Fruit fly (Drosophila melanogaster) whole organism, embryonic: ENCODE measurements around the gene att-ORFB.

Experiments used
- B-H1 ChIP-seq: fragments of 200-800 bp; sonication (Bioruptor generic); IDR thresholded peaks from 3 replicates; pipeline ENCODE4 v1.3.6; 2022; ENCODE audit warnings: missing biosample characterization, missing genetic modification characterization
- Bdp1 ChIP-seq: fragments of 200-800 bp; sonication (Bioruptor generic); optimal IDR thresholded peaks from 3 replicates; lab custom pipeline; 2016; ENCODE audit warnings: missing biosample characterization, missing genetic modification characterization
- CG10147 ChIP-seq: fragments of 200-800 bp; sonication (Bioruptor generic); optimal IDR thresholded peaks from 2 replicates; lab custom pipeline; 2019; ENCODE audit warnings: missing biosample characterization, mild to moderate bottlenecking, missing genetic modification characterization, moderate library complexity
- CG10366 ChIP-seq: fragments of 200-800 bp; sonication (Bioruptor generic); IDR thresholded peaks from 2 replicates; pipeline ENCODE4 v1.3.6; 2022; ENCODE audit warnings: missing biosample characterization, missing genetic modification characterization
- CG11093 ChIP-seq: fragments of 200-800 bp; sonication (Bioruptor generic); IDR thresholded peaks from 3 replicates; pipeline ENCODE4 v1.3.6; 2022; ENCODE audit warnings: missing biosample characterization, missing genetic modification characterization
- CG12219 ChIP-seq: fragments of 200-800 bp; sonication (Bioruptor generic); optimal IDR thresholded peaks from 3 replicates; lab custom pipeline; 2018; ENCODE audit warnings: missing biosample characterization, mild to moderate bottlenecking, missing genetic modification characterization
- CG12659 ChIP-seq: fragments of 200-800 bp; sonication (Bioruptor generic); optimal IDR thresholded peaks from 3 replicates; lab custom pipeline; 2017; ENCODE audit warnings: mild to moderate bottlenecking, missing biosample characterization, missing genetic modification reagents, missing genetic modification characterization
- CG13624 ChIP-seq: fragments of 200-800 bp; sonication (Bioruptor generic); optimal IDR thresholded peaks from 2 replicates; lab custom pipeline; 2016; ENCODE audit warnings: missing biosample characterization, missing genetic modification characterization
- CG13775 ChIP-seq: fragments of 200-800 bp; sonication (Bioruptor generic); optimal IDR thresholded peaks from 3 replicates; lab custom pipeline; 2017; ENCODE audit warnings: missing biosample characterization, mild to moderate bottlenecking, missing genetic modification characterization
- CG14441 ChIP-seq: fragments of 200-800 bp; sonication (Bioruptor generic); IDR thresholded peaks from 2 replicates; pipeline ENCODE4 v1.3.6; 2022; ENCODE audit warnings: missing biosample characterization, missing genetic modification characterization
- CG15479 ChIP-seq: fragments of 200-800 bp; sonication (Bioruptor generic); optimal IDR thresholded peaks from 3 replicates; lab custom pipeline; 2019; ENCODE audit warnings: missing biosample characterization, mild to moderate bottlenecking, missing genetic modification characterization, moderate library complexity
- CG16863 ChIP-seq: fragments of 200-800 bp; sonication (Bioruptor generic); optimal IDR thresholded peaks from 3 replicates; lab custom pipeline; 2016; ENCODE audit warnings: missing biosample characterization, missing genetic modification characterization
- CG2116 ChIP-seq: fragments of 200-800 bp; sonication (Bioruptor generic); optimal IDR thresholded peaks from 3 replicates; lab custom pipeline; 2018; ENCODE audit warnings: missing biosample characterization, mild to moderate bottlenecking, missing genetic modification characterization
- CG31388 ChIP-seq: fragments of 200-800 bp; sonication (Bioruptor generic); optimal IDR thresholded peaks from 2 replicates; lab custom pipeline; 2016; ENCODE audit warnings: missing biosample characterization, missing genetic modification characterization
- CG32532 ChIP-seq: fragments of 200-800 bp; sonication (Bioruptor generic); IDR thresholded peaks from 2 replicates; pipeline ENCODE4 v1.3.6; 2022; ENCODE audit warnings: missing biosample characterization, missing genetic modification characterization
- CG3838 ChIP-seq: fragments of 200-800 bp; sonication (Bioruptor generic); optimal IDR thresholded peaks from 3 replicates; lab custom pipeline; 2016; ENCODE audit warnings: missing biosample characterization, missing genetic modification characterization
- CG6854 ChIP-seq: fragments of 200-800 bp; sonication (Bioruptor generic); optimal IDR thresholded peaks from 3 replicates; lab custom pipeline; 2017; ENCODE audit warnings: missing biosample characterization, mild to moderate bottlenecking, missing genetic modification characterization
- CG7372 ChIP-seq: fragments of 200-800 bp; sonication (Bioruptor generic); IDR thresholded peaks from 2 replicates; pipeline ENCODE4 v1.3.6; 2022; ENCODE audit warnings: missing biosample characterization, missing genetic modification characterization
- CG7786 ChIP-seq: fragments of 200-800 bp; sonication (Bioruptor generic); optimal IDR thresholded peaks from 2 replicates; lab custom pipeline; 2016; ENCODE audit warnings: missing biosample characterization, missing genetic modification characterization
- CG7928 ChIP-seq: fragments of 200-800 bp; sonication (Bioruptor generic); optimal IDR thresholded peaks from 2 replicates; lab custom pipeline; 2017; ENCODE audit warnings: missing biosample characterization, mild to moderate bottlenecking, missing genetic modification characterization
- CG9797 ChIP-seq: fragments of 200-800 bp; sonication (Bioruptor generic); optimal IDR thresholded peaks from 3 replicates; lab custom pipeline; 2018; ENCODE audit warnings: missing biosample characterization, mild to moderate bottlenecking, missing genetic modification characterization
- Hmx ChIP-seq: fragments of 200-800 bp; sonication (Bioruptor generic); optimal IDR thresholded peaks from 2 replicates; lab custom pipeline; 2016; ENCODE audit warnings: missing biosample characterization, missing genetic modification characterization
- Hr3 ChIP-seq: fragments of 200-800 bp; sonication (Bioruptor generic); optimal IDR thresholded peaks from 3 replicates; lab custom pipeline; 2016; ENCODE audit warnings: missing biosample characterization, missing genetic modification characterization
- MTF-1 ChIP-seq: fragments of 200-800 bp; sonication (Bioruptor generic); optimal IDR thresholded peaks from 2 replicates; lab custom pipeline; 2018; ENCODE audit warnings: missing biosample characterization, mild to moderate bottlenecking, missing genetic modification characterization, borderline replicate concordance
- Meics ChIP-seq: fragments of 200-800 bp; sonication (Bioruptor generic); optimal IDR thresholded peaks from 2 replicates; lab custom pipeline; 2017; ENCODE audit warnings: missing biosample characterization, mild to moderate bottlenecking, missing genetic modification characterization
- NFAT ChIP-seq: fragments of 200-800 bp; sonication (Bioruptor generic); IDR thresholded peaks from 2 replicates; pipeline ENCODE4 v1.3.6; 2022; ENCODE audit warnings: missing biosample characterization, missing genetic modification characterization
- Neu2 ChIP-seq: fragments of 200-800 bp; sonication (Bioruptor generic); optimal IDR thresholded peaks from 3 replicates; lab custom pipeline; 2016; ENCODE audit warnings: missing biosample characterization, missing genetic modification characterization, borderline replicate concordance
- Ptx1 ChIP-seq: fragments of 200-800 bp; sonication (Bioruptor generic); IDR thresholded peaks from 2 replicates; pipeline ENCODE4 v1.3.6; 2022; ENCODE audit warnings: missing biosample characterization, missing genetic modification characterization
- Sox102F ChIP-seq: fragments of 200-800 bp; sonication (Bioruptor generic); optimal IDR thresholded peaks from 2 replicates; lab custom pipeline; 2018; ENCODE audit warnings: missing biosample characterization, mild to moderate bottlenecking, missing genetic modification characterization, moderate library complexity
- Spps ChIP-seq: fragments of 200-800 bp; sonication (Bioruptor generic); optimal IDR thresholded peaks from 2 replicates; lab custom pipeline; 2018; ENCODE audit warnings: missing biosample characterization, mild to moderate bottlenecking, missing genetic modification characterization
- Sry-δ ChIP-seq: fragments of 200-800 bp; sonication (Bioruptor generic); optimal IDR thresholded peaks from 2 replicates; lab custom pipeline; 2016; ENCODE audit warnings: missing biosample characterization, missing genetic modification characterization
- Stat92E ChIP-seq, 3 experiments: fragments of >200 bp in 2 of 3; fragments of 200-800 bp in 1 of 3; sonication (Bioruptor generic) in 1 of 3; optimal IDR thresholded peaks; 2 replicates each; lab custom pipeline; 2017 to 2019; ENCODE audit warnings: missing biosample characterization in 3 of 3, missing genetic modification characterization in 3 of 3, mild to moderate bottlenecking in 1 of 3, moderate library complexity in 1 of 3
- ab ChIP-seq: fragments of 200-800 bp; sonication (Bioruptor generic); optimal IDR thresholded peaks from 2 replicates; lab custom pipeline; 2016; ENCODE audit warnings: missing biosample characterization, missing genetic modification characterization
- ap ChIP-seq: fragments of 200-800 bp; sonication (Bioruptor generic); IDR thresholded peaks from 2 replicates; pipeline ENCODE4 v1.3.6; 2022; ENCODE audit warnings: missing biosample characterization, missing genetic modification characterization
- bab2 ChIP-seq: fragments of 200-800 bp; sonication (Bioruptor generic); optimal IDR thresholded peaks from 2 replicates; lab custom pipeline; 2016; ENCODE audit warnings: missing biosample characterization, missing genetic modification characterization
- bcd ChIP-seq: fragments of 200-800 bp; sonication (Bioruptor generic); optimal IDR thresholded peaks from 2 replicates; lab custom pipeline; 2017; ENCODE audit warnings: missing biosample characterization, mild to moderate bottlenecking, missing genetic modification characterization
- chif ChIP-seq, 2 experiments: fragments of 200-800 bp; sonication (Bioruptor generic); optimal IDR thresholded peaks; 3 replicates each; lab custom pipeline; 2016; ENCODE audit warnings: missing biosample characterization in 2 of 2, missing genetic modification characterization in 2 of 2
- da ChIP-seq: fragments of 200-800 bp; sonication (Bioruptor generic); optimal IDR thresholded peaks from 2 replicates; lab custom pipeline; 2016; ENCODE audit warnings: missing biosample characterization, missing genetic modification characterization
- dpn ChIP-seq, 2 experiments: fragments of 200-800 bp; sonication (Bioruptor generic); optimal IDR thresholded peaks; 3 replicates each; lab custom pipeline; 2016; ENCODE audit warnings: missing biosample characterization in 2 of 2, missing genetic modification characterization in 2 of 2
- eyg ChIP-seq: fragments of 200-800 bp; sonication (Bioruptor generic); optimal IDR thresholded peaks from 3 replicates; lab custom pipeline; 2016; ENCODE audit warnings: missing biosample characterization, missing genetic modification characterization
- fd64A ChIP-seq: fragments of 200-800 bp; sonication (Bioruptor generic); optimal IDR thresholded peaks from 3 replicates; lab custom pipeline; 2018; ENCODE audit warnings: missing biosample characterization, mild to moderate bottlenecking, missing genetic modification characterization
- ham ChIP-seq: fragments of 200-800 bp; sonication (Bioruptor generic); IDR thresholded peaks from 2 replicates; pipeline ENCODE4 v1.3.6; 2022; ENCODE audit warnings: missing biosample characterization, missing genetic modification characterization
- inv ChIP-seq: fragments of 200-800 bp; sonication (Bioruptor generic); IDR thresholded peaks from 2 replicates; pipeline ENCODE4 v1.3.6; 2022; ENCODE audit warnings: missing biosample characterization, missing genetic modification characterization; ENCODE audit not compliant: partially characterized antibody
- kni ChIP-seq: fragments of 200-800 bp; sonication (Bioruptor generic); optimal IDR thresholded peaks from 3 replicates; lab custom pipeline; 2017; ENCODE audit warnings: mild to moderate bottlenecking, missing biosample characterization, missing genetic modification reagents, missing genetic modification characterization
- nerfin-1 ChIP-seq: fragments of 200-800 bp; sonication (Bioruptor generic); optimal IDR thresholded peaks from 3 replicates; lab custom pipeline; 2019; ENCODE audit warnings: missing biosample characterization, mild to moderate bottlenecking, missing genetic modification characterization, moderate library complexity
- org-1 ChIP-seq: fragments of 200-800 bp; sonication (Bioruptor generic); optimal IDR thresholded peaks from 2 replicates; lab custom pipeline; 2017; ENCODE audit warnings: missing biosample characterization, missing genetic modification characterization
- sna ChIP-seq: fragments of 200-800 bp; sonication (Bioruptor generic); IDR thresholded peaks from 2 replicates; pipeline ENCODE4 v1.3.6; 2022; ENCODE audit warnings: missing biosample characterization, missing genetic modification characterization; ENCODE audit not compliant: partially characterized antibody
- ssp ChIP-seq: fragments of 200-800 bp; sonication (Bioruptor generic); IDR thresholded peaks from 2 replicates; pipeline ENCODE4 v1.3.6; 2022; ENCODE audit warnings: missing biosample characterization, missing genetic modification characterization
- stwl ChIP-seq: fragments of 200-800 bp; sonication (Bioruptor generic); optimal IDR thresholded peaks from 3 replicates; lab custom pipeline; 2018; ENCODE audit warnings: missing biosample characterization, mild to moderate bottlenecking, missing genetic modification characterization, moderate library complexity
- sug ChIP-seq: fragments of 200-800 bp; optimal IDR thresholded peaks from 2 replicates; lab custom pipeline; 2019; ENCODE audit warnings: missing biosample characterization, mild to moderate bottlenecking, missing genetic modification characterization, moderate library complexity
- trh ChIP-seq: fragments of 200-800 bp; sonication (Bioruptor generic); optimal IDR thresholded peaks from 2 replicates; lab custom pipeline; 2016; ENCODE audit warnings: missing biosample characterization, missing genetic modification characterization
- zfh2 ChIP-seq: fragments of 200-800 bp; sonication (Bioruptor generic); optimal IDR thresholded peaks from 2 replicates; lab custom pipeline; 2016; ENCODE audit warnings: missing biosample characterization, missing genetic modification characterization

Gene att-ORFB

dm6 chr3R:20585566-20585965 is 31.4 kb upstream of the att-ORFB start, which contains the start of gene CG16953 (continued):
- TF ChIP-seq ham (GFP tag; lab: Robert Waterston, UW) = no peak
- TF ChIP-seq Hr3 (GFP tag; lab: Kevin White, UChicago) = no peak
- no peak for TF ChIP-seq CG11093 (GFP tag; lab: Robert Waterston, UW)
- no peak for TF ChIP-seq Meics (GFP tag; lab: Kevin White, UChicago)
- peak; percentile 15 for TF ChIP-seq CG2116 (GFP tag; lab: Kevin White, UChicago)
- no peak for TF ChIP-seq CG10366 (GFP tag; lab: Robert Waterston, UW)
- TF ChIP-seq bcd (GFP tag; lab: Kevin White, UChicago) = no peak
- no peak for TF ChIP-seq CG31388 (GFP tag; lab: Kevin White, UChicago)
- no peak for TF ChIP-seq CG16863
- TF ChIP-seq Spps (tag; lab: Kevin White, UChicago) = no peak
- peak; percentile 41 for TF ChIP-seq CG13624
- no peak for TF ChIP-seq CG6854 (GFP tag; lab: Kevin White, UChicago)
- no peak for TF ChIP-seq ab (GFP tag; lab: Kevin White, UChicago)
- TF ChIP-seq trh (GFP tag; lab: Kevin White, UChicago) = no peak
- TF ChIP-seq CG14441 (GFP tag; lab: Robert Waterston, UW) = no peak
- peak; percentile 21 for TF ChIP-seq Sry-δ (GFP tag; lab: Kevin White, UChicago)
- no peak for TF ChIP-seq Ptx1 (GFP tag; lab: Robert Waterston, UW)
- TF ChIP-seq dpn (GFP tag; optimal IDR thresholded peaks at IDR 0.05; lab: Kevin White, UChicago) = no peak
- no peak for TF ChIP-seq CG12219 (GFP tag; lab: Kevin White, UChicago)
- TF ChIP-seq B-H1 (GFP tag; lab: Robert Waterston, UW) = no peak
- no peak for TF ChIP-seq sna
- TF ChIP-seq CG7786 (GFP tag; lab: Kevin White, UChicago) = no peak
- TF ChIP-seq Sox102F (GFP tag; lab: Kevin White, UChicago) = no peak
- no peak for TF ChIP-seq MTF-1 (GFP tag; lab: Kevin White, UChicago)
- no peak for TF ChIP-seq zfh2 (GFP tag; lab: Kevin White, UChicago)
- no peak for TF ChIP-seq ap (GFP tag; lab: Robert Waterston, UW)
- TF ChIP-seq org-1 = no peak
- peak; percentile 41 for TF ChIP-seq CG12659 (GFP tag; lab: Kevin White, UChicago)
- no peak for TF ChIP-seq CG13775 (GFP tag; lab: Kevin White, UChicago)
- TF ChIP-seq CG15479 (GFP tag; lab: Kevin White, UChicago) = no peak
- no peak for TF ChIP-seq nerfin-1 (tag; lab: Kevin White, UChicago)
- TF ChIP-seq CG3838 (GFP tag; lab: Kevin White, UChicago) = no peak
- TF ChIP-seq eyg (GFP tag; lab: Kevin White, UChicago) = no peak
- TF ChIP-seq fd64A (GFP tag; lab: Kevin White, UChicago) = no peak
- TF ChIP-seq inv (GFP tag; lab: Robert Waterston, UW) = no peak
- TF ChIP-seq Neu2 = no peak
- no peak for TF ChIP-seq CG7372 (GFP tag; lab: Robert Waterston, UW)
- TF ChIP-seq CG7928 (GFP tag; lab: Kevin White, UChicago) = no peak
- TF ChIP-seq ssp (GFP tag; lab: Robert Waterston, UW) = no peak
- no peak for TF ChIP-seq da (GFP tag; lab: Kevin White, UChicago)
- TF ChIP-seq CG9797 = peak; percentile 79
- no peak for TF ChIP-seq chif (GFP tag; optimal IDR thresholded peaks at IDR 0.05; lab: Kevin White, UChicago)
- no peak for TF ChIP-seq Hmx (GFP tag; lab: Kevin White, UChicago)
- TF ChIP-seq sug = peak; percentile 1
- no peak for TF ChIP-seq CG10147 (GFP tag; lab: Kevin White, UChicago)
- no peak for TF ChIP-seq CG32532 (GFP tag; lab: Robert Waterston, UW)
- TF ChIP-seq kni (GFP tag; lab: Kevin White, UChicago) = no peak
- no peak for TF ChIP-seq Bdp1 (GFP tag; lab: Kevin White, UChicago)
- TF ChIP-seq NFAT = no peak
- TF ChIP-seq stwl (tag; lab: Kevin White, UChicago) = peak; percentile 46
- TF ChIP-seq Stat92E (GFP tag; optimal IDR thresholded peaks at IDR 0.05; lab: Kevin White, UChicago) = peak in 1 of 3 experiments; percentile 45
- no peak for TF ChIP-seq bab2 (GFP tag; lab: Kevin White, UChicago)
